Worm (Caenorhabditis elegans): ENCODE results near the gene C43F9.7.

- no peak for TF ChIP-seq ceh-24 (tag; optimal IDR thresholded peaks at IDR 0.05)
- no peak for TF ChIP-seq tbx-7 (tag; optimal IDR thresholded peaks at IDR 0.05)
- TF ChIP-seq ceh-2 (tag; optimal IDR thresholded peaks at IDR 0.05): no peak
These were observed 20.0 kb downstream of the C43F9.7 start for ce11 chrIV:10573471-10573870.

All from whole organism, late embryonic.